Fruit fly (Drosophila melanogaster) whole organism, prepupa: ENCODE measurements around the gene Inx3.

ENCODE experiments used
- Blimp-1 ChIP-seq: fragments of 200-800 bp; sonication (Bioruptor generic); optimal IDR thresholded peaks from 3 replicates; lab custom pipeline; 2017; ENCODE audit warnings: missing biosample characterization, missing genetic modification characterization, mild to moderate bottlenecking, moderate library complexity, missing genetic modification reagents
- CG10631 ChIP-seq: fragments of 200-800 bp; sonication (Bioruptor generic); optimal IDR thresholded peaks from 2 replicates; lab custom pipeline; 2016; ENCODE audit warnings: missing biosample characterization, missing genetic modification characterization
- CG10669 ChIP-seq: fragments of 200-800 bp; sonication (Bioruptor generic); optimal IDR thresholded peaks from 3 replicates; lab custom pipeline; 2018; ENCODE audit warnings: missing biosample characterization, mild to moderate bottlenecking, missing genetic modification characterization, moderate library complexity
- CG11902 ChIP-seq: fragments of 200-800 bp; sonication (Bioruptor generic); optimal IDR thresholded peaks from 3 replicates; lab custom pipeline; 2016; ENCODE audit warnings: missing biosample characterization, missing genetic modification characterization
- CG15336 ChIP-seq: fragments of 200-800 bp; sonication (Bioruptor generic); IDR thresholded peaks from 2 replicates; pipeline ENCODE4 v1.3.6; 2022; ENCODE audit warnings: missing biosample characterization, missing genetic modification characterization
- CG1621 ChIP-seq: fragments of 200-800 bp; sonication (Bioruptor generic); optimal IDR thresholded peaks from 3 replicates; lab custom pipeline; 2018; ENCODE audit warnings: missing biosample characterization, mild to moderate bottlenecking, missing genetic modification characterization
- CG3032 ChIP-seq: fragments of 200-800 bp; optimal IDR thresholded peaks from 2 replicates; lab custom pipeline; 2019; ENCODE audit warnings: missing biosample characterization, mild to moderate bottlenecking, missing genetic modification characterization, moderate library complexity
- CG32006 ChIP-seq: fragments of 200-800 bp; sonication (Bioruptor generic); optimal IDR thresholded peaks from 3 replicates; lab custom pipeline; 2017; ENCODE audit warnings: missing biosample characterization, mild to moderate bottlenecking, missing genetic modification characterization
- CG34406 ChIP-seq: fragments of 200-800 bp; sonication (Bioruptor generic); optimal IDR thresholded peaks from 3 replicates; lab custom pipeline; 2016; ENCODE audit warnings: missing biosample characterization, missing genetic modification characterization
- CG3919 ChIP-seq: fragments of 200-800 bp; sonication (Bioruptor generic); optimal IDR thresholded peaks from 3 replicates; lab custom pipeline; 2016; ENCODE audit warnings: missing biosample characterization, missing genetic modification characterization
- CG4318 ChIP-seq: fragments of 200-800 bp; sonication (Bioruptor generic); optimal IDR thresholded peaks from 3 replicates; lab custom pipeline; 2017; ENCODE audit warnings: missing biosample characterization, mild to moderate bottlenecking, missing genetic modification characterization
- CG6163 ChIP-seq: fragments of 200-800 bp; sonication (Bioruptor generic); IDR thresholded peaks from 3 replicates; pipeline ENCODE4 v1.3.6; 2022; ENCODE audit warnings: missing biosample characterization, missing genetic modification characterization
- CG6276 ChIP-seq: fragments of 200-800 bp; sonication (Bioruptor generic); optimal IDR thresholded peaks from 2 replicates; lab custom pipeline; 2017; ENCODE audit warnings: missing biosample characterization, mild to moderate bottlenecking, missing genetic modification characterization
- CG6792 ChIP-seq: fragments of 200-800 bp; sonication (Bioruptor generic); optimal IDR thresholded peaks from 3 replicates; lab custom pipeline; 2016; ENCODE audit warnings: missing biosample characterization, missing genetic modification characterization
- CG6808 ChIP-seq: fragments of 200-800 bp; sonication (Bioruptor generic); optimal IDR thresholded peaks from 3 replicates; lab custom pipeline; 2017; ENCODE audit warnings: missing biosample characterization, missing genetic modification characterization, mild to moderate bottlenecking, moderate library complexity, missing genetic modification reagents
- CG6854 ChIP-seq: fragments of 200-800 bp; sonication (Bioruptor generic); optimal IDR thresholded peaks from 2 replicates; lab custom pipeline; 2017; ENCODE audit warnings: missing biosample characterization, mild to moderate bottlenecking, missing genetic modification characterization
- CG8119 ChIP-seq: fragments of 200-800 bp; sonication (Bioruptor generic); IDR thresholded peaks from 3 replicates; pipeline ENCODE4 v1.3.6; 2022; ENCODE audit warnings: missing biosample characterization, missing genetic modification characterization
- Eip75B ChIP-seq: fragments of 200-800 bp; sonication (Bioruptor generic); optimal IDR thresholded peaks from 3 replicates; lab custom pipeline; 2016; ENCODE audit warnings: missing biosample characterization, missing genetic modification characterization
- Eip78C ChIP-seq: fragments of 200-800 bp; sonication (Bioruptor generic); peaks from one replicate; lab custom pipeline; 2016; ENCODE audit warnings: missing biosample characterization, missing genetic modification characterization
- Eip93F ChIP-seq: fragments of 200-800 bp; sonication (Bioruptor generic); optimal IDR thresholded peaks from 2 replicates; lab custom pipeline; 2016; ENCODE audit warnings: missing biosample characterization, mild to moderate bottlenecking, missing genetic modification characterization
- Ets21C ChIP-seq: fragments of 200-800 bp; sonication (Bioruptor generic); optimal IDR thresholded peaks from 3 replicates; lab custom pipeline; 2016; ENCODE audit warnings: missing biosample characterization, missing genetic modification characterization
- Hr38 ChIP-seq: sonication (Bioruptor generic); optimal IDR thresholded peaks from 2 replicates; lab custom pipeline; 2016; ENCODE audit warnings: missing biosample characterization, missing genetic modification characterization
- Hr39 ChIP-seq: fragments of 200-800 bp; sonication (Bioruptor generic); optimal IDR thresholded peaks from 2 replicates; lab custom pipeline; 2016; ENCODE audit warnings: missing biosample characterization, missing genetic modification characterization
- Hr4 ChIP-seq: fragments of 200-800 bp; sonication (Bioruptor generic); optimal IDR thresholded peaks from 3 replicates; lab custom pipeline; 2016; ENCODE audit warnings: missing biosample characterization, missing genetic modification characterization
- Lpt ChIP-seq: fragments of 200-800 bp; sonication (Bioruptor generic); optimal IDR thresholded peaks from 3 replicates; lab custom pipeline; 2016; ENCODE audit warnings: missing biosample characterization, missing genetic modification characterization
- OdsH ChIP-seq: fragments of 200-800 bp; sonication (Bioruptor generic); optimal IDR thresholded peaks from 3 replicates; lab custom pipeline; 2016; ENCODE audit warnings: missing biosample characterization, missing genetic modification characterization
- Smox ChIP-seq: fragments of 200-800 bp; sonication (Bioruptor generic); optimal IDR thresholded peaks from 3 replicates; lab custom pipeline; 2016; ENCODE audit warnings: missing biosample characterization, missing genetic modification characterization
- Sox102F ChIP-seq: fragments of 200-800 bp; sonication (Bioruptor generic); optimal IDR thresholded peaks from 2 replicates; lab custom pipeline; 2016; ENCODE audit warnings: missing biosample characterization, mild to moderate bottlenecking, missing genetic modification characterization
- Sox15 ChIP-seq: fragments of 200-800 bp; sonication (Bioruptor generic); optimal IDR thresholded peaks from 3 replicates; lab custom pipeline; 2016; ENCODE audit warnings: missing biosample characterization, missing genetic modification characterization
- achi ChIP-seq: fragments of 200-800 bp; sonication (Bioruptor generic); optimal IDR thresholded peaks from 3 replicates; lab custom pipeline; 2016; ENCODE audit warnings: missing biosample characterization, missing genetic modification characterization
- acj6 ChIP-seq: fragments of 200-800 bp; sonication (Bioruptor generic); optimal IDR thresholded peaks from 3 replicates; lab custom pipeline; 2016; ENCODE audit warnings: missing biosample characterization, missing genetic modification characterization
- cyc ChIP-seq: fragments of 200-800 bp; sonication (Bioruptor generic); optimal IDR thresholded peaks from 3 replicates; lab custom pipeline; 2016; ENCODE audit warnings: missing biosample characterization, missing genetic modification characterization
- dac ChIP-seq: fragments of 200-800 bp; sonication (Bioruptor generic); optimal IDR thresholded peaks from 2 replicates; lab custom pipeline; 2017; ENCODE audit warnings: missing biosample characterization, mild to moderate bottlenecking, missing genetic modification characterization
- dsx ChIP-seq: fragments of 200-800 bp; optimal IDR thresholded peaks from 3 replicates; lab custom pipeline; 2019; ENCODE audit warnings: missing biosample characterization, mild to moderate bottlenecking, missing genetic modification characterization, moderate library complexity; ENCODE audit not compliant: poor library complexity, severe bottlenecking
- eg ChIP-seq: fragments of 200-800 bp; sonication (Bioruptor generic); IDR thresholded peaks from 3 replicates; pipeline ENCODE4 v1.3.6; 2022; ENCODE audit warnings: missing biosample characterization, missing genetic modification characterization
- esn ChIP-seq: fragments of 200-800 bp; sonication (Bioruptor generic); optimal IDR thresholded peaks from 2 replicates; lab custom pipeline; 2016; ENCODE audit warnings: missing biosample characterization, mild to moderate bottlenecking, missing genetic modification characterization, moderate library complexity
- net ChIP-seq: fragments of 200-800 bp; sonication (Bioruptor generic); optimal IDR thresholded peaks from 3 replicates; lab custom pipeline; 2016; ENCODE audit warnings: missing biosample characterization, missing genetic modification characterization
- spab ChIP-seq: fragments of 200-800 bp; sonication (Bioruptor generic); optimal IDR thresholded peaks from 2 replicates; lab custom pipeline; 2017; ENCODE audit warnings: missing biosample characterization, mild to moderate bottlenecking, missing genetic modification characterization, missing genetic modification reagents

The Inx3 gene

DNA sequence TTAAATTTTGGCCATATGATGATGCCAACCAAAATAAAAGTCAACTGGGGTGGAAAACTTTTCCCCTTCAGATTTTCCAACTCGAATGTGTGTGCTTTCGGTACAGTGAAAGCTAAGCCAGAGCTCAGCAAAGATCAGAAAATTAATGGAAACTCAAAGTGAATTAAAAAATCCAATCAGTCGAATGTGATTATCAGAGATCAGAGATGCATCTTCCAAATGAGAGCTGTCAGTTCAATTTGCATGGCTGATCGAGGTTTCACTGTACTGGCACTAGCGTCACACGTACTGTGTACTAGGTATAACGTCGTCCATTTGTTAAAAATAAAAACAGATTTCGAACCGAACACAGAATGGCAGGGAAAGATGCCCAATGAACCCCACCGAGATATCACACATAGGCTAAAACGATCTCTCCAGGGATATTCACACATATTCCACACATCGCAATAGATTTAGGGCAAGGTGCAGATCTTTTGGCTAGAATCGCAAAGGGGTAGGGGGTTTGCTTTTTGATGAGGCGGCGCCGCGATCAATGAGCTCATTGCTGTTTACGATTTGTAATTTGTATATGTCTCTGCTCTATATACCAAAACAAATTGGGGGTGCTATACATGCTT is 45.6 kb upstream of the Inx3 start (continued):
- TF ChIP-seq CG6808 (GFP tag; lab: Kevin White, UChicago) (no peak), achi (GFP tag; lab: Kevin White, UChicago) (peak; percentile 13), Sox15 (GFP tag; lab: Kevin White, UChicago) (no peak), Hr38 (GFP tag; lab: Kevin White, UChicago) (no peak), Blimp-1 (GFP tag; lab: Kevin White, UChicago) (no peak), CG10669 (GFP tag; lab: Kevin White, UChicago) (no peak), dsx (GFP tag; lab: Kevin White, UChicago) (no peak), CG11902 (GFP tag; lab: Kevin White, UChicago) (no peak), Eip93F (GFP tag; lab: Kevin White, UChicago) (no peak), acj6 (GFP tag; lab: Kevin White, UChicago) (peak; percentile 29), CG4318 (GFP tag; lab: Kevin White, UChicago) (no peak), OdsH (peak; percentile 42), Eip78C (GFP tag; lab: Kevin White, UChicago) (peak; percentile 60), CG34406 (GFP tag; lab: Kevin White, UChicago) (no peak), CG6276 (GFP tag; lab: Kevin White, UChicago) (peak; percentile 33)

DNA sequence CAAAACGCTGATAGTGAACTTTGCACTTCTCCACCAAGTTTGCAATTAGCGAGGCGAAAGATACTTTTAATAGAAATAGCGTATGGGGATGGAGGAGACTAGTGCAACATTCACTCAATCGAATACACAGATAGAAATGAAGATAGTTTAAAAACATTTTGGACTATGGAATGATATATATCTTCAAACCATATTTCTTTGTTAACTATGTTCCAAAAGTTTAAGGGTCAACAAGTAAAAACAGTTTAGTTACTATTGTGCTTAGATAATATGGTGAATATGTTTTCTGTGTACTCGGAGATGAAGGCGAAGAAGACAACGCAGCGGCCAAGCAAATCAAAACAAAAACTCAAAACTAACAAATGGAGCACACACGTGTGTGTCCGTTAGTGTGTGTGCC is 44.9 kb upstream of the Inx3 start:
- peak; percentile 44 for TF ChIP-seq CG32006 (GFP tag; lab: Kevin White, UChicago)
- no peak for TF ChIP-seq Blimp-1 (GFP tag; lab: Kevin White, UChicago)
- TF ChIP-seq Eip78C (GFP tag; lab: Kevin White, UChicago): peak; percentile 53
- no peak for TF ChIP-seq net (GFP tag; lab: Kevin White, UChicago)
- peak; percentile 16 for TF ChIP-seq CG3919
- peak; percentile 22 for TF ChIP-seq achi (GFP tag; lab: Kevin White, UChicago)
- TF ChIP-seq Lpt (GFP tag; lab: Kevin White, UChicago): no peak
- peak; percentile 53; the same call in 1 of the 2 replicates for TF ChIP-seq CG15336 (GFP tag; lab: Robert Waterston, UW)
- no peak for TF ChIP-seq CG6854 (GFP tag; lab: Kevin White, UChicago)
- TF ChIP-seq dac (GFP tag; lab: Kevin White, UChicago): no peak
- no peak for TF ChIP-seq OdsH
- no peak for TF ChIP-seq esn
- peak; percentile 36; the same call in 1 of the 3 replicates for TF ChIP-seq CG6163 (GFP tag; lab: Robert Waterston, UW)
- no peak for TF ChIP-seq cyc (GFP tag; lab: Kevin White, UChicago)
- TF ChIP-seq CG6808 (GFP tag; lab: Kevin White, UChicago): no peak
- TF ChIP-seq Hr39 (GFP tag; lab: Kevin White, UChicago): no peak
- no peak for TF ChIP-seq CG1621 (tag; lab: Kevin White, UChicago)
- TF ChIP-seq Ets21C (GFP tag; lab: Kevin White, UChicago): no peak
- peak; percentile 35 for TF ChIP-seq CG6276 (GFP tag; lab: Kevin White, UChicago)
- peak; percentile 41 for TF ChIP-seq Hr4 (GFP tag; lab: Kevin White, UChicago)
- no peak for TF ChIP-seq acj6 (GFP tag; lab: Kevin White, UChicago)
- peak; percentile 50; the same call in 1 of the 3 replicates for TF ChIP-seq CG8119 (GFP tag; lab: Robert Waterston, UW)
- TF ChIP-seq Smox (GFP tag; lab: Kevin White, UChicago): no peak
- TF ChIP-seq CG3032 (tag; lab: Kevin White, UChicago): no peak
- TF ChIP-seq eg (GFP tag; lab: Robert Waterston, UW): peak; percentile 60
- TF ChIP-seq Eip75B (GFP tag; lab: Kevin White, UChicago): no peak
- TF ChIP-seq CG6792 (GFP tag; lab: Kevin White, UChicago): no peak
- TF ChIP-seq Sox15 (GFP tag; lab: Kevin White, UChicago): no peak
- peak; percentile 22 for TF ChIP-seq CG10631 (GFP tag; lab: Kevin White, UChicago)
- no peak for TF ChIP-seq dsx (GFP tag; lab: Kevin White, UChicago)
- no peak for TF ChIP-seq Sox102F (GFP tag; lab: Kevin White, UChicago)
- no peak for TF ChIP-seq CG34406 (GFP tag; lab: Kevin White, UChicago)
- TF ChIP-seq spab (GFP tag; lab: Kevin White, UChicago): no peak
